Fruit fly (Drosophila melanogaster) ovary, adult (tissue): Measurements from ENCODE around the gene Lip3.

Source experiments
- CG17801 ChIP-seq: fragments of 200-800 bp; optimal IDR thresholded peaks from 2 replicates; lab custom pipeline; 2019; ENCODE audit warnings: missing biosample characterization, mild to moderate bottlenecking, missing genetic modification characterization, moderate library complexity; ENCODE audit not compliant: partially characterized antibody

Lip3 gene

dm6 chr3R:13356960-13357359 lies 14.7 kb downstream of the Lip3 start:
- TF ChIP-seq CG17801 (GFP tag; lab: Kevin White, UChicago): no peak

dm6 chr3R:13353373-13353772 lies 18.3 kb downstream of the Lip3 start, which contains the start of gene mthl12:
Gene mthl12 (plus strand): TSS chr3R:13353673.
- no peak for TF ChIP-seq CG17801 (GFP tag; lab: Kevin White, UChicago)

- no peak for TF ChIP-seq CG17801 (GFP tag; lab: Kevin White, UChicago)
Observed at dm6 chr3R:13338030-13338429, 33.7 kb downstream of the Lip3 start, which contains the start of gene PK2-R1. Gene PK2-R1 (plus strand): TSS chr3R:13338330.

- TF ChIP-seq CG17801 (GFP tag; lab: Kevin White, UChicago): no peak
Observed at dm6 chr3R:13334007-13334406, 37.7 kb downstream of the Lip3 start, which contains the start of gene PK2-R2. Gene PK2-R2 (minus strand): TSS chr3R:13334166.

dm6 chr3R:13333031-13333430 lies 38.7 kb downstream of the Lip3 start:
- TF ChIP-seq CG17801 (GFP tag; lab: Kevin White, UChicago): no peak
